Fruit fly (Drosophila melanogaster) whole organism, embryonic: ENCODE data around the gene eya.

ENCODE experiments used
- CG14441 ChIP-seq: fragments of 200-800 bp; sonication (Bioruptor generic); IDR thresholded peaks from 2 replicates; pipeline ENCODE4 v1.3.6; 2022; ENCODE audit warnings: missing biosample characterization, missing genetic modification characterization
- GATAe ChIP-seq: fragments of 200-800 bp; sonication (Bioruptor generic); conservative IDR thresholded peaks from 2 replicates; pipeline ENCODE4 v1.3.6; 2022; ENCODE audit warnings: missing biosample characterization, missing genetic modification characterization
- psq ChIP-seq: fragments of 200-800 bp; sonication (Bioruptor generic); optimal IDR thresholded peaks from 2 replicates; lab custom pipeline; 2017; ENCODE audit warnings: missing biosample characterization, missing genetic modification characterization
- sc ChIP-seq, 3 experiments: fragments of >200 bp in 2 of 3; fragments of 200-800 bp in 1 of 3; sonication (Bioruptor generic) in 1 of 3; optimal IDR thresholded peaks; 2 replicates in 2 of 3; 3 replicates in 1 of 3; lab custom pipeline; 2017; ENCODE audit warnings: mild to moderate bottlenecking in 1 of 3, missing biosample characterization in 1 of 3, missing genetic modification characterization in 1 of 3, missing genetic modification reagents in 1 of 3

DNA sequence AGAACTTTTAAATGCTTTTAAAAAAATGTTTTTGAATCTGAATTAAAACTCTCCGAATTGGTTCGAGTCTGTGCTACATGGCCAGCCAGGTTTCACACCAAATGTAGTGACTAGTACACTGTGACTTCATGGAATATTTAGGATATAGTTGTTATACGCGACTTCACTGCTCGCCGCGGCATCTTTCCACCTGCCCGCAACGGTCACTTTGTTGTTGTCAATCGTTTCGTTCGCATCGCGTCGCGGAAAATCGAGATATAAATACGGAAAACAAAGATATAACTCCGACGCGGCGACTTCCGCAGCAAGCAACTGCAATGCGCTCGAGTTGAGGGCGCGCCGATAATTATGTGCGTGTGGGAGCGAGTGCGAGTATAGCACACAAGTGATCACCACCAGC, 48.3 kb downstream of the eya start, which contains the start of gene CG31637:
- no peak for TF ChIP-seq sc (optimal IDR thresholded peaks at IDR 0.05; lab: Kevin White, UChicago)
- TF ChIP-seq sc (GFP tag; optimal IDR thresholded peaks at IDR 0.05; lab: Kevin White, UChicago): no peak
- no peak for TF ChIP-seq CG14441 (GFP tag; lab: Robert Waterston, UW)
- no peak for TF ChIP-seq psq
- no peak for TF ChIP-seq GATAe (GFP tag; lab: Robert Waterston, UW)
